Fruit fly (Drosophila melanogaster): ENCODE data around the gene CG13004.

Gene CG13004

dm6 chrX:16867622-16868021 lies 32.3 kb upstream of the CG13004 start:
- no peak for TF ChIP-seq h (GFP tag; optimal IDR thresholded peaks at IDR 0.05)
- TF ChIP-seq Sp1 (GFP tag; optimal IDR thresholded peaks at IDR 0.05) = no peak
- no peak for TF ChIP-seq sv (GFP tag; optimal IDR thresholded peaks at IDR 0.05)
- no peak for TF ChIP-seq fru (GFP tag; optimal IDR thresholded peaks at IDR 0.05)
- TF ChIP-seq jim (GFP tag; optimal IDR thresholded peaks at IDR 0.05) = no peak
- TF ChIP-seq br (GFP tag; optimal IDR thresholded peaks at IDR 0.05) = no peak
- TF ChIP-seq rgr (GFP tag; optimal IDR thresholded peaks at IDR 0.05) = no peak
- TF ChIP-seq sage (GFP tag; optimal IDR thresholded peaks at IDR 0.05) = no peak
- no peak for TF ChIP-seq dl (GFP tag; optimal IDR thresholded peaks at IDR 0.05; ENCODE audit: insufficient read depth in 1 of 2, partially characterized antibody in 2 of 2)
- no peak for TF ChIP-seq lola (GFP tag; optimal IDR thresholded peaks at IDR 0.05)
- TF ChIP-seq Rel (GFP tag; optimal IDR thresholded peaks at IDR 0.05) = no peak
- TF ChIP-seq Rel (tag; optimal IDR thresholded peaks at IDR 0.05) = no peak
- TF ChIP-seq GATAd (GFP tag; optimal IDR thresholded peaks at IDR 0.05) = no peak
- TF ChIP-seq OdsH (GFP tag; optimal IDR thresholded peaks at IDR 0.05) = no peak
- no peak for TF ChIP-seq Mio (GFP tag; optimal IDR thresholded peaks at IDR 0.05)
- no peak for TF ChIP-seq Abd-B (GFP tag; optimal IDR thresholded peaks at IDR 0.05)
- no peak for TF ChIP-seq CrebA (GFP tag; optimal IDR thresholded peaks at IDR 0.05; ENCODE audit: borderline replicate concordance)
- TF ChIP-seq foxo (GFP tag; optimal IDR thresholded peaks at IDR 0.05) = no peak

DNA sequence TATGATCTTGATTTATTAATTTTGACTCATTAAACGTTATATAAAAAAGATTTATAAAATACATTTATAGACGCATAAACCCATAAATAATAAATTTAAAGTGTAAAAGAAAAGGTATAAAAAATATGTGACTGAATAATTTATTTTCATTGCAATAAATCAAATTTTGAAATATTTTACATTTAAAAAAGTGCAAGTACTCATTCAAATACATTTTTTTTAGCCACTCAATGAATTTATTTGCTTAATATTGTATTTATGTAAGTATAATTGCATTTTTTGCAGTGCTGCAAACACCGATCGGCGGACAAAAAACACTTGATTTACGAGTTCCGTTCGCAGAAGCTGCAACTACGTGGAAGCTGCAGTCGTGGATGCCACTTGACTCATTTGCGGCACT lies 24.4 kb upstream of the CG13004 start:
- no peak for TF ChIP-seq HLH106 (tag; optimal IDR thresholded peaks at IDR 0.05)
- TF ChIP-seq Dfd (GFP tag; optimal IDR thresholded peaks at IDR 0.05) = no peak
- TF ChIP-seq Abd-B (GFP tag; optimal IDR thresholded peaks at IDR 0.05) = no peak
- TF ChIP-seq dmrt93B (GFP tag; optimal IDR thresholded peaks at IDR 0.05) = no peak
- no peak for TF ChIP-seq Hr78 (GFP tag; optimal IDR thresholded peaks at IDR 0.05)

DNA sequence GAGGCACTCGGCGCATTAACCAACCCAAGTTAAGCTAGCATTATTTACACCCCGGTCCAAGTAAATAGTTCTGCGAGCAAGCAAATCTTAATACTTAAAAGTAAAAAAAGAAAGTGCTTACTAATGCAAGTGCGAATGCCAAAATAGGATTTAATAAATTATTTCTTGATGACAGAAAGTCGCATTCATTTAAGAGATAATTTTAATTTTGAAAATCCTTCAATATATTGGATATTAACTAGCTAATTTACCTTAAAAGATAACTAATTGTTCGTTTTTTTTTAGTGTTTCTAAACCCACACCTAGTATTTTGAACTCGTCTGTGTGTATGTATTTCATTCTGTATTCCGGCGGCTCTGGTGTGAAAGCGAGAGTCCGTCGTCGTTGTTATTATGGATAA lies 19.4 kb upstream of the CG13004 start:
- TF ChIP-seq sv (GFP tag; optimal IDR thresholded peaks at IDR 0.05) (peak; percentile 16), sage (GFP tag; optimal IDR thresholded peaks at IDR 0.05) (no peak)

DNA sequence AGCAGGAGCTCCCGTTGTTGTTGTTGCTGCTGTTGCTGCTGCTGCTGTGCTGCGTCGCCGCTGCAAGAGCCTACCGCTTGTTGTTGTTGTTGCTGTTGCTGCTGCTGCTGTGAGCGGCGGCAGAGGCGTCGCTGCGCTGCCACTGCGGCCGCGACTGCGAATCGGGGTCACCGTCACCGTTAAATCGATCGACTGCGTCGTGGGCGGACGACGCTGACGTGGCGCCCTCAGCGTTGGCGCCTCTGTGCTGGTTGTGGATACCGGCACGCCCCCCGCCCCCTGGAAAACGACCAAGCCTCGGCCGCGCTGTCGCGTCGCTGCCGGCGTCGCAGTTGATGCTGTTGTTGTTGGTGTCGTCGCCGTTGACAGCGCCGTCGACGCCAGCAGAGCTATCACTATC lies 14.2 kb upstream of the CG13004 start:
- TF ChIP-seq usp (GFP tag; optimal IDR thresholded peaks at IDR 0.05) (no peak), pan (optimal IDR thresholded peaks at IDR 0.05) (no peak), Rel (GFP tag; optimal IDR thresholded peaks at IDR 0.05) (no peak), Rel (tag; optimal IDR thresholded peaks at IDR 0.05) (no peak), Dfd (GFP tag; optimal IDR thresholded peaks at IDR 0.05) (peak; percentile 35)

dm6 chrX:16848978-16849377 lies 13.7 kb upstream of the CG13004 start:
- no peak for TF ChIP-seq GATAd (GFP tag; optimal IDR thresholded peaks at IDR 0.05)
- no peak for TF ChIP-seq Sp1 (GFP tag; optimal IDR thresholded peaks at IDR 0.05)
- no peak for TF ChIP-seq CG32264 (GFP tag; optimal IDR thresholded peaks at IDR 0.05)
- TF ChIP-seq Jra (GFP tag; optimal IDR thresholded peaks at IDR 0.05) = no peak
- no peak for TF ChIP-seq ey (GFP tag; optimal IDR thresholded peaks at IDR 0.05)
- no peak for TF ChIP-seq h (GFP tag; optimal IDR thresholded peaks at IDR 0.05)
- no peak for TF ChIP-seq lola (GFP tag; optimal IDR thresholded peaks at IDR 0.05)
- no peak for TF ChIP-seq fru (GFP tag; optimal IDR thresholded peaks at IDR 0.05)
- no peak for TF ChIP-seq br (GFP tag; optimal IDR thresholded peaks at IDR 0.05)
- TF ChIP-seq Mio (GFP tag; optimal IDR thresholded peaks at IDR 0.05) = no peak

DNA sequence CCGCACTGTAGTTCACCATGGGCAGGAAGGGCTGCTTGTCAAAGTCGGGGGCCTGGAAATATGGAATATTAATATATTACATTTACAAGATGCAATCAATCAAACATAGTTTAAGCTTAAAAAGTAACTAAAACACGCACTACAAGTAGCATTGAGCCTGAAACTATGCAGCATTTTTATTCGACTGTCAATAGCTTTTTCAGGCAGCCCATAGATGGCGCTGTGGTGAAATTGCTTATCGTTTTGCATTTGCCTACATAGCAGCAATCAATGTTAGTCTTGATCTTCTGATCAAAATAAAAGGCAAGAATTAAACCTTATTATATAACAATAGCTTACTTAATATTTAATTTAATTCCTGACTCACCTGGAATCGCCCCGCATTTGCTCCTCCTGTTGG lies 11.3 kb upstream of the CG13004 start:
- TF ChIP-seq rgr (GFP tag; optimal IDR thresholded peaks at IDR 0.05) = no peak

DNA sequence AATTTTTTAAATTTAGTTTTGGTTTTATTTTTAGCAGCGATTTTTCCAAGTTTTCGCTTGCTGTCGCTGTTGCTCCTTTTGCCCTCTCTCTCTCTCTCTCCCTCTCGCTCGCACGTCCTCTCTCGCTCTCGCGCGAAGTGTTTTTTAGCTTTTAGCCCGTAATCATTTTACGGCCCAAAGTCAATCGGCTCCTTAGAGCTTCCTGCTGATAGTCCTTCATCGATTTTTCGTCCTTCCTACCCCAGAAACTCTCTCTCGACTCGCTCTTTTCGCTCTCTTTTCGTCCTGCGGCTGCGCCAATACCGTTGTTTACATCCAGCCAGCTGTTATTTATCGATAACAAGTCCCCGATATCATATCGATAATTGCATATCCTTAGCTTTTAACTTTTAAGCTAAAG lies 9.0 kb upstream of the CG13004 start, which contains the start of gene RSG7:
Gene RSG7 (minus strand): TSS at position 139 of the 400 bp plus-strand sequence.
- TF ChIP-seq Sp1 (GFP tag; optimal IDR thresholded peaks at IDR 0.05) (no peak), br (GFP tag; optimal IDR thresholded peaks at IDR 0.05) (no peak), brk (GFP tag; optimal IDR thresholded peaks at IDR 0.05) (no peak), lola (GFP tag; optimal IDR thresholded peaks at IDR 0.05) (no peak), Jra (GFP tag; optimal IDR thresholded peaks at IDR 0.05) (no peak), GATAd (GFP tag; optimal IDR thresholded peaks at IDR 0.05) (no peak), Vsx2 (GFP tag; optimal IDR thresholded peaks at IDR 0.05; ENCODE audit: partially characterized antibody) (no peak), Mio (GFP tag; optimal IDR thresholded peaks at IDR 0.05) (no peak), sv (GFP tag; optimal IDR thresholded peaks at IDR 0.05) (no peak), Myc (optimal IDR thresholded peaks at IDR 0.05) (no peak), Hr83 (GFP tag; optimal IDR thresholded peaks at IDR 0.05; ENCODE audit: poor library complexity, severe bottlenecking) (no peak), Dfd (GFP tag; optimal IDR thresholded peaks at IDR 0.05) (no peak), dl (GFP tag; optimal IDR thresholded peaks at IDR 0.05; ENCODE audit: insufficient read depth in 1 of 2, partially characterized antibody in 2 of 2) (no peak), fru (GFP tag; optimal IDR thresholded peaks at IDR 0.05) (no peak), jim (GFP tag; optimal IDR thresholded peaks at IDR 0.05) (no peak), Rel (GFP tag; optimal IDR thresholded peaks at IDR 0.05) (no peak), Rel (tag; optimal IDR thresholded peaks at IDR 0.05) (no peak), psq (GFP tag; optimal IDR thresholded peaks at IDR 0.05) (no peak), h (GFP tag; optimal IDR thresholded peaks at IDR 0.05) (no peak), sage (GFP tag; optimal IDR thresholded peaks at IDR 0.05) (no peak), Dif (GFP tag; optimal IDR thresholded peaks at IDR 0.05; ENCODE audit: partially characterized antibody) (no peak)
